Worm (Caenorhabditis elegans): ENCODE results near the gene C35D10.3.

C35D10.3 gene

ce11 chrIII:4849739-4850138, 19.0 kb upstream of the C35D10.3 start, which contains the start of gene nonu-1:
nonu-1 (minus strand) TSS chrIII:4849907.
- no peak for TF ChIP-seq tab-1 (GFP tag; IDR thresholded peaks at IDR 0.05)
- TF ChIP-seq T22C8.4 (GFP tag; IDR thresholded peaks at IDR 0.05) = no peak
- TF ChIP-seq cog-1 (tag; optimal IDR thresholded peaks at IDR 0.05) = no peak
- TF ChIP-seq ztf-29 (GFP tag; IDR thresholded peaks at IDR 0.05) = no peak
- no peak for TF ChIP-seq klf-2 (GFP tag; conservative IDR thresholded peaks at IDR 0.05)
- TF ChIP-seq med-1 (GFP tag; optimal IDR thresholded peaks at IDR 0.05; ENCODE audit: insufficient read depth) = no peak
- no peak for TF ChIP-seq ztf-23 (GFP tag; IDR thresholded peaks at IDR 0.05)
- no peak for TF ChIP-seq ref-1 (GFP tag; conservative IDR thresholded peaks at IDR 0.05)
- no peak for TF ChIP-seq flt-1 (GFP tag; IDR thresholded peaks at IDR 0.05)

ce11 chrIII:4850139-4850538, 18.6 kb upstream of the C35D10.3 start, which contains the start of gene F26A1.1:
F26A1.1 (plus strand) TSS chrIII:4850507.
- TF ChIP-seq cog-1 (tag; optimal IDR thresholded peaks at IDR 0.05) = no peak
- no peak for TF ChIP-seq T22C8.4 (GFP tag; IDR thresholded peaks at IDR 0.05)
- no peak for TF ChIP-seq med-1 (GFP tag; optimal IDR thresholded peaks at IDR 0.05; ENCODE audit: insufficient read depth)
- TF ChIP-seq klf-2 (GFP tag; conservative IDR thresholded peaks at IDR 0.05) = no peak
- TF ChIP-seq flt-1 (GFP tag; IDR thresholded peaks at IDR 0.05) = no peak
- TF ChIP-seq ref-1 (GFP tag; conservative IDR thresholded peaks at IDR 0.05) = no peak
- no peak for TF ChIP-seq ztf-29 (GFP tag; IDR thresholded peaks at IDR 0.05)
- TF ChIP-seq ztf-23 (GFP tag; IDR thresholded peaks at IDR 0.05) = no peak

- no peak for TF ChIP-seq tab-1 (GFP tag; IDR thresholded peaks at IDR 0.05)
- TF ChIP-seq T22C8.4 (GFP tag; IDR thresholded peaks at IDR 0.05) = no peak
- TF ChIP-seq cog-1 (tag; optimal IDR thresholded peaks at IDR 0.05) = no peak
- no peak for TF ChIP-seq ztf-29 (GFP tag; IDR thresholded peaks at IDR 0.05)
These were observed 16.7 kb upstream of the C35D10.3 start, which contains the start of gene ced-4 for ce11 chrIII:4852025-4852424. ced-4 (plus strand) TSS chrIII:4852325.

- no peak for TF ChIP-seq tab-1 (GFP tag; IDR thresholded peaks at IDR 0.05)
- no peak for TF ChIP-seq klf-2 (GFP tag; conservative IDR thresholded peaks at IDR 0.05)
- TF ChIP-seq T22C8.4 (GFP tag; IDR thresholded peaks at IDR 0.05) = no peak
- TF ChIP-seq med-1 (GFP tag; optimal IDR thresholded peaks at IDR 0.05; ENCODE audit: insufficient read depth) = no peak
- no peak for TF ChIP-seq ztf-23 (GFP tag; IDR thresholded peaks at IDR 0.05)
- TF ChIP-seq ztf-29 (GFP tag; IDR thresholded peaks at IDR 0.05) = no peak
- TF ChIP-seq cog-1 (tag; optimal IDR thresholded peaks at IDR 0.05) = no peak
- no peak for TF ChIP-seq ref-1 (GFP tag; conservative IDR thresholded peaks at IDR 0.05)
- TF ChIP-seq flt-1 (GFP tag; IDR thresholded peaks at IDR 0.05) = no peak
These were observed 13.8 kb upstream of the C35D10.3 start, which contains the start of gene C35D10.8 for ce11 chrIII:4854918-4855317. C35D10.8 (plus strand) TSS chrIII:4855218.

- TF ChIP-seq klf-2 (GFP tag; conservative IDR thresholded peaks at IDR 0.05) = no peak
- TF ChIP-seq ztf-29 (GFP tag; IDR thresholded peaks at IDR 0.05) = no peak
- no peak for TF ChIP-seq T22C8.4 (GFP tag; IDR thresholded peaks at IDR 0.05)
- TF ChIP-seq ref-1 (GFP tag; conservative IDR thresholded peaks at IDR 0.05) = no peak
- TF ChIP-seq med-1 (GFP tag; optimal IDR thresholded peaks at IDR 0.05; ENCODE audit: insufficient read depth) = no peak
- TF ChIP-seq flt-1 (GFP tag; IDR thresholded peaks at IDR 0.05) = no peak
- no peak for TF ChIP-seq tab-1 (GFP tag; IDR thresholded peaks at IDR 0.05)
- no peak for TF ChIP-seq cog-1 (tag; optimal IDR thresholded peaks at IDR 0.05)
- TF ChIP-seq ztf-23 (GFP tag; IDR thresholded peaks at IDR 0.05) = no peak
These were observed 12.6 kb upstream of the C35D10.3 start, which contains the start of gene C35D10.7 for ce11 chrIII:4856109-4856508. C35D10.7 (plus strand) TSS chrIII:4856193.

ce11 chrIII:4856992-4857391, 11.7 kb upstream of the C35D10.3 start:
- TF ChIP-seq klf-2 (GFP tag; conservative IDR thresholded peaks at IDR 0.05) = no peak
- TF ChIP-seq flt-1 (GFP tag; IDR thresholded peaks at IDR 0.05) = no peak
- TF ChIP-seq T22C8.4 (GFP tag; IDR thresholded peaks at IDR 0.05) = no peak
- TF ChIP-seq ref-1 (GFP tag; conservative IDR thresholded peaks at IDR 0.05) = no peak
- no peak for TF ChIP-seq ztf-23 (GFP tag; IDR thresholded peaks at IDR 0.05)
- no peak for TF ChIP-seq med-1 (GFP tag; optimal IDR thresholded peaks at IDR 0.05; ENCODE audit: insufficient read depth)
- no peak for TF ChIP-seq ztf-29 (GFP tag; IDR thresholded peaks at IDR 0.05)
- no peak for TF ChIP-seq cog-1 (tag; optimal IDR thresholded peaks at IDR 0.05)
- no peak for TF ChIP-seq tab-1 (GFP tag; IDR thresholded peaks at IDR 0.05)

DNA sequence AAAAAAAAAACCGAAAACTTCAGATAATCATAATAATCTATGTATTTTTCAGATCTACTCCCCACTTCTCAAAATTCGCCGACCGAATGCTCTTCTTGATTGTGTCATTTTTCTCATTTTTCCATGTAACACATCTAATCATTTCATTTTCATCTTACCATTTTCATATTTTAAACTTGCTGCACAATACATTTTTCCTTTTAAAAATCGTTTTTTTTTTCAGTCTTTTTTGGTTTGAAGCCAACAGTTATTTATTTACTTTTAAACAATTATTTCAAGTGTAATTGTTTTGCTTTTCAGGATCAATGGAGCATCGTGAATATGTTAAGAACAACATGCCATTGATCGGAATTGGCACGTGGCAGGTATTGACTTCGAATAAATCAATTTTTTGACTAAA, 9.7 kb upstream of the C35D10.3 start, which contains the start of gene C35D10.6:
TSS of gene C35D10.6 (plus strand) at position 301 of the 400 bp plus-strand sequence.
- TF ChIP-seq tab-1 (GFP tag; IDR thresholded peaks at IDR 0.05) (no peak), ztf-23 (GFP tag; IDR thresholded peaks at IDR 0.05) (no peak), ztf-29 (GFP tag; IDR thresholded peaks at IDR 0.05) (no peak), klf-2 (GFP tag; conservative IDR thresholded peaks at IDR 0.05) (no peak), T22C8.4 (GFP tag; IDR thresholded peaks at IDR 0.05) (no peak), med-1 (GFP tag; optimal IDR thresholded peaks at IDR 0.05; ENCODE audit: insufficient read depth) (no peak), ref-1 (GFP tag; conservative IDR thresholded peaks at IDR 0.05) (no peak), cog-1 (tag; optimal IDR thresholded peaks at IDR 0.05) (no peak), flt-1 (GFP tag; IDR thresholded peaks at IDR 0.05) (no peak)

DNA sequence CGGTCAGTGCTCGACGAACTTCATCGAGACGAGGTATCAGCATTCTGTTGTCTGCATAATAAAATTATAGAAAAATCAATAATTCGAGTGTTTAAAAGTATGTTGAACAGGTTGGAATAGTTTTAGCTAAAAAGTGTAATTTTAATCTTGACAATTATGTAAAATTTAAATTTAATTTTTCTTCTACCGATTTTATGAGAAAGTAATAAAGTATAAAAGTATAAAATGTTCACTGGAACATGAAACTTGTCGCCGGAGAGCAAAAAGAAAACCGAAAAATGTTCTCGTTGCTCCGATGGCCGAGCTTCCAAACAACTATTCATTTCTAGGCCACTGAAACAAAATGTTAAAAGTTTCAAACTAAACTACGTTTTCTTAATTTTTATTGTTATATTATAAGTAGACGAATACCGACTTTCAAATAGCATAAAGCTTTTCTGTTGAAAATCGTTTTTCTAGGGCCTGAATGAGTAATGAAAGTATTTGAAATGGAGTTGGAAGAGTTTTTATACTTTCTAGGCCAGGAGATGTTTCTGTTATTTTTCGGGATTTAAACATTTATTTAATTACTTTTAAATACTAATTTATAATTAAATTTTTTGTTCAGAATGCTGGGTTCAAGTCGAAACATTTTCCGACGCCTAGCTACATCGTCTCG, 6.8 kb upstream of the C35D10.3 start, which contains the start of the genes C35D10.10 and C35D10.5:
TSS of gene C35D10.10 (minus strand) at position 51 of the 658 bp plus-strand sequence.
TSS of gene C35D10.5 (plus strand) at position 608 of the 658 bp plus-strand sequence.
- no peak for TF ChIP-seq flt-1 (GFP tag; IDR thresholded peaks at IDR 0.05)
- no peak for TF ChIP-seq ztf-29 (GFP tag; IDR thresholded peaks at IDR 0.05)
- no peak for TF ChIP-seq ref-1 (GFP tag; conservative IDR thresholded peaks at IDR 0.05)
- TF ChIP-seq cog-1 (tag; optimal IDR thresholded peaks at IDR 0.05) = no peak
- no peak for TF ChIP-seq tab-1 (GFP tag; IDR thresholded peaks at IDR 0.05)
- no peak for TF ChIP-seq ztf-23 (GFP tag; IDR thresholded peaks at IDR 0.05)
- no peak for TF ChIP-seq T22C8.4 (GFP tag; IDR thresholded peaks at IDR 0.05)
- no peak for TF ChIP-seq klf-2 (GFP tag; conservative IDR thresholded peaks at IDR 0.05)
- no peak for TF ChIP-seq med-1 (GFP tag; optimal IDR thresholded peaks at IDR 0.05; ENCODE audit: insufficient read depth)

- no peak for TF ChIP-seq ref-1 (GFP tag; conservative IDR thresholded peaks at IDR 0.05)
- no peak for TF ChIP-seq cog-1 (tag; optimal IDR thresholded peaks at IDR 0.05)
- TF ChIP-seq tab-1 (GFP tag; IDR thresholded peaks at IDR 0.05) = no peak
- no peak for TF ChIP-seq ztf-23 (GFP tag; IDR thresholded peaks at IDR 0.05)
- TF ChIP-seq flt-1 (GFP tag; IDR thresholded peaks at IDR 0.05) = no peak
- TF ChIP-seq med-1 (GFP tag; optimal IDR thresholded peaks at IDR 0.05; ENCODE audit: insufficient read depth) = no peak
- no peak for TF ChIP-seq T22C8.4 (GFP tag; IDR thresholded peaks at IDR 0.05)
- TF ChIP-seq klf-2 (GFP tag; conservative IDR thresholded peaks at IDR 0.05) = no peak
- no peak for TF ChIP-seq ztf-29 (GFP tag; IDR thresholded peaks at IDR 0.05)
These were observed 5.6 kb upstream of the C35D10.3 start, which contains the start of gene coq-8 for ce11 chrIII:4863127-4863526. coq-8 (plus strand) TSS chrIII:4863427.

Data from whole organism, midembryonic.